Fruit fly (Drosophila melanogaster) whole organism, prepupa: ENCODE results near the gene CG12057.

ENCODE experiments used
- Blimp-1 ChIP-seq: fragments of 200-800 bp; sonication (Bioruptor generic); optimal IDR thresholded peaks from 3 replicates; lab custom pipeline; 2017; ENCODE audit warnings: missing biosample characterization, missing genetic modification characterization, mild to moderate bottlenecking, moderate library complexity, missing genetic modification reagents
- CG10669 ChIP-seq: fragments of 200-800 bp; sonication (Bioruptor generic); optimal IDR thresholded peaks from 3 replicates; lab custom pipeline; 2018; ENCODE audit warnings: missing biosample characterization, mild to moderate bottlenecking, missing genetic modification characterization, moderate library complexity
- CG11762 ChIP-seq: fragments of 200-800 bp; sonication (Bioruptor generic); optimal IDR thresholded peaks from 3 replicates; lab custom pipeline; 2016; ENCODE audit warnings: missing biosample characterization, missing genetic modification characterization; ENCODE audit not compliant: insufficient read depth
- CG15336 ChIP-seq: fragments of 200-800 bp; sonication (Bioruptor generic); IDR thresholded peaks from 2 replicates; pipeline ENCODE4 v1.3.6; 2022; ENCODE audit warnings: missing biosample characterization, missing genetic modification characterization
- CG3032 ChIP-seq: fragments of 200-800 bp; optimal IDR thresholded peaks from 2 replicates; lab custom pipeline; 2019; ENCODE audit warnings: missing biosample characterization, mild to moderate bottlenecking, missing genetic modification characterization, moderate library complexity
- CG31627 ChIP-seq: fragments of 200-800 bp; sonication (Bioruptor generic); optimal IDR thresholded peaks from 3 replicates; lab custom pipeline; 2016; ENCODE audit warnings: missing biosample characterization, missing genetic modification characterization
- CG32006 ChIP-seq: fragments of 200-800 bp; sonication (Bioruptor generic); optimal IDR thresholded peaks from 3 replicates; lab custom pipeline; 2017; ENCODE audit warnings: missing biosample characterization, mild to moderate bottlenecking, missing genetic modification characterization
- CG6163 ChIP-seq: fragments of 200-800 bp; sonication (Bioruptor generic); IDR thresholded peaks from 3 replicates; pipeline ENCODE4 v1.3.6; 2022; ENCODE audit warnings: missing biosample characterization, missing genetic modification characterization
- CG6276 ChIP-seq: fragments of 200-800 bp; sonication (Bioruptor generic); optimal IDR thresholded peaks from 2 replicates; lab custom pipeline; 2017; ENCODE audit warnings: missing biosample characterization, mild to moderate bottlenecking, missing genetic modification characterization
- CG6792 ChIP-seq: fragments of 200-800 bp; sonication (Bioruptor generic); optimal IDR thresholded peaks from 3 replicates; lab custom pipeline; 2016; ENCODE audit warnings: missing biosample characterization, missing genetic modification characterization
- CG6854 ChIP-seq: fragments of 200-800 bp; sonication (Bioruptor generic); optimal IDR thresholded peaks from 2 replicates; lab custom pipeline; 2017; ENCODE audit warnings: missing biosample characterization, mild to moderate bottlenecking, missing genetic modification characterization
- CG7368 ChIP-seq: fragments of 200-800 bp; sonication (Bioruptor generic); optimal IDR thresholded peaks from 3 replicates; lab custom pipeline; 2016; ENCODE audit warnings: missing biosample characterization, missing genetic modification characterization
- CG8119 ChIP-seq: fragments of 200-800 bp; sonication (Bioruptor generic); IDR thresholded peaks from 3 replicates; pipeline ENCODE4 v1.3.6; 2022; ENCODE audit warnings: missing biosample characterization, missing genetic modification characterization
- CG8319 ChIP-seq: fragments of 200-800 bp; sonication (Bioruptor generic); optimal IDR thresholded peaks from 3 replicates; lab custom pipeline; 2016; ENCODE audit warnings: missing biosample characterization, missing genetic modification characterization
- CG8632 ChIP-seq: fragments of 200-800 bp; sonication (Bioruptor generic); optimal IDR thresholded peaks from 3 replicates; lab custom pipeline; 2016; ENCODE audit warnings: missing biosample characterization, missing genetic modification characterization
- CG9139 ChIP-seq: fragments of 200-800 bp; sonication (Bioruptor generic); optimal IDR thresholded peaks from 3 replicates; lab custom pipeline; 2017; ENCODE audit warnings: missing biosample characterization, mild to moderate bottlenecking, missing genetic modification characterization
- Eip78C ChIP-seq: fragments of 200-800 bp; sonication (Bioruptor generic); peaks from one replicate; lab custom pipeline; 2016; ENCODE audit warnings: missing biosample characterization, missing genetic modification characterization
- Eip93F ChIP-seq: fragments of 200-800 bp; sonication (Bioruptor generic); optimal IDR thresholded peaks from 2 replicates; lab custom pipeline; 2016; ENCODE audit warnings: missing biosample characterization, mild to moderate bottlenecking, missing genetic modification characterization
- Ets21C ChIP-seq: fragments of 200-800 bp; sonication (Bioruptor generic); optimal IDR thresholded peaks from 3 replicates; lab custom pipeline; 2016; ENCODE audit warnings: missing biosample characterization, missing genetic modification characterization
- Ets96B ChIP-seq: fragments of 200-800 bp; optimal IDR thresholded peaks from 2 replicates; lab custom pipeline; 2019; ENCODE audit warnings: missing biosample characterization, mild to moderate bottlenecking, missing genetic modification characterization, moderate library complexity
- Hr38 ChIP-seq: sonication (Bioruptor generic); optimal IDR thresholded peaks from 2 replicates; lab custom pipeline; 2016; ENCODE audit warnings: missing biosample characterization, missing genetic modification characterization
- Hr4 ChIP-seq: fragments of 200-800 bp; sonication (Bioruptor generic); optimal IDR thresholded peaks from 3 replicates; lab custom pipeline; 2016; ENCODE audit warnings: missing biosample characterization, missing genetic modification characterization
- Lpt ChIP-seq: fragments of 200-800 bp; sonication (Bioruptor generic); optimal IDR thresholded peaks from 3 replicates; lab custom pipeline; 2016; ENCODE audit warnings: missing biosample characterization, missing genetic modification characterization
- Met ChIP-seq: fragments of 200-800 bp; sonication (Bioruptor generic); optimal IDR thresholded peaks from 3 replicates; lab custom pipeline; 2016; ENCODE audit warnings: missing biosample characterization, missing genetic modification characterization
- Smox ChIP-seq: fragments of 200-800 bp; sonication (Bioruptor generic); optimal IDR thresholded peaks from 3 replicates; lab custom pipeline; 2016; ENCODE audit warnings: missing biosample characterization, missing genetic modification characterization
- Sox102F ChIP-seq: fragments of 200-800 bp; sonication (Bioruptor generic); optimal IDR thresholded peaks from 2 replicates; lab custom pipeline; 2016; ENCODE audit warnings: missing biosample characterization, mild to moderate bottlenecking, missing genetic modification characterization
- Sox14 ChIP-seq: fragments of 200-800 bp; sonication (Bioruptor generic); optimal IDR thresholded peaks from 3 replicates; lab custom pipeline; 2016; ENCODE audit warnings: missing biosample characterization, missing genetic modification characterization
- Sox15 ChIP-seq: fragments of 200-800 bp; sonication (Bioruptor generic); optimal IDR thresholded peaks from 3 replicates; lab custom pipeline; 2016; ENCODE audit warnings: missing biosample characterization, missing genetic modification characterization
- achi ChIP-seq: fragments of 200-800 bp; sonication (Bioruptor generic); optimal IDR thresholded peaks from 3 replicates; lab custom pipeline; 2016; ENCODE audit warnings: missing biosample characterization, missing genetic modification characterization
- acj6 ChIP-seq: fragments of 200-800 bp; sonication (Bioruptor generic); optimal IDR thresholded peaks from 3 replicates; lab custom pipeline; 2016; ENCODE audit warnings: missing biosample characterization, missing genetic modification characterization
- dsx ChIP-seq: fragments of 200-800 bp; optimal IDR thresholded peaks from 3 replicates; lab custom pipeline; 2019; ENCODE audit warnings: missing biosample characterization, mild to moderate bottlenecking, missing genetic modification characterization, moderate library complexity; ENCODE audit not compliant: poor library complexity, severe bottlenecking
- esn ChIP-seq: fragments of 200-800 bp; sonication (Bioruptor generic); optimal IDR thresholded peaks from 2 replicates; lab custom pipeline; 2016; ENCODE audit warnings: missing biosample characterization, mild to moderate bottlenecking, missing genetic modification characterization, moderate library complexity
- fd85E ChIP-seq: fragments of 200-800 bp; sonication (Bioruptor generic); optimal IDR thresholded peaks from 3 replicates; lab custom pipeline; 2016; ENCODE audit warnings: missing biosample characterization, missing genetic modification characterization
- fkh ChIP-seq: fragments of 200-800 bp; sonication (Bioruptor generic); optimal IDR thresholded peaks from 3 replicates; lab custom pipeline; 2017; ENCODE audit warnings: missing biosample characterization, mild to moderate bottlenecking, missing genetic modification characterization, moderate library complexity
- lz ChIP-seq: fragments of 200-800 bp; sonication (Bioruptor generic); optimal IDR thresholded peaks from 3 replicates; lab custom pipeline; 2016; ENCODE audit warnings: missing biosample characterization, missing genetic modification characterization
- pdm3 ChIP-seq: fragments of 200-800 bp; sonication (Bioruptor generic); optimal IDR thresholded peaks from 3 replicates; lab custom pipeline; 2016; ENCODE audit warnings: missing biosample characterization, missing genetic modification characterization
- salr ChIP-seq, 2 experiments: fragments of 200-800 bp; sonication (Bioruptor generic); optimal IDR thresholded peaks; 3 replicates each; lab custom pipeline; 2016 to 2018; ENCODE audit warnings: missing biosample characterization in 2 of 2, missing genetic modification characterization in 2 of 2, mild to moderate bottlenecking in 1 of 2
- spab ChIP-seq: fragments of 200-800 bp; sonication (Bioruptor generic); optimal IDR thresholded peaks from 2 replicates; lab custom pipeline; 2017; ENCODE audit warnings: missing biosample characterization, mild to moderate bottlenecking, missing genetic modification characterization, missing genetic modification reagents
- svp ChIP-seq: fragments of 200-800 bp; sonication (Bioruptor generic); peaks from one replicate; lab custom pipeline; 2016; ENCODE audit warnings: missing biosample characterization, missing genetic modification characterization
- topi ChIP-seq: fragments of 200-800 bp; sonication (Bioruptor generic); optimal IDR thresholded peaks from 3 replicates; lab custom pipeline; 2016; ENCODE audit warnings: missing biosample characterization, missing genetic modification characterization
- vri ChIP-seq: fragments of 200-800 bp; sonication (Bioruptor generic); optimal IDR thresholded peaks from 3 replicates; lab custom pipeline; 2016; ENCODE audit warnings: missing biosample characterization, mild to moderate bottlenecking, missing genetic modification characterization

The CG12057 gene

DNA sequence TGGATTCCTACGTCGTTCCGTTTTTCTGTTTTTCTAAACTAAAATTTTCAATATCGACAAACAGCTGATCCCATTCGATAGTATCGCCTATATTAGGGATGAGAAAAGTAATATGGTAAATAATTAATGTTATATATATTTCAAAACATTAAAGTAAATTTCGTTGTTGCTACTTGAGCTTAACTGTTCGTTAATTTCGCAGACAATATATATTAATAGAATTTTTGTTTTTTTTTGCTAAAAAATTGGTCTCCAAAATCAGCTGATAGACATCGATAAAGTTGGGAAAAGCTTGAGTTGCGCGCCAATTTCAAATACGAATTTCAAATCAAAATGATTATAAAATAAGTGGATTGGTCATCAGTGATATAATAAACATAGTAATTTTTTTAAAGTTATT is 4.9 kb downstream of the CG12057 start, which contains the start of gene CG12118 (continued):
- peak; percentile 5 for TF ChIP-seq CG11762 (GFP tag; lab: Kevin White, UChicago)
- peak; percentile 50 for TF ChIP-seq fkh (GFP tag; lab: Kevin White, UChicago)
- TF ChIP-seq achi (GFP tag; lab: Kevin White, UChicago), result peak; percentile 75
- TF ChIP-seq Blimp-1 (GFP tag; lab: Kevin White, UChicago), result no peak
- TF ChIP-seq CG6792 (GFP tag; lab: Kevin White, UChicago), result peak; percentile 68
- TF ChIP-seq Smox (GFP tag; lab: Kevin White, UChicago), result peak; percentile 70
- peak; percentile 69 for TF ChIP-seq topi
- TF ChIP-seq CG8119 (GFP tag; lab: Robert Waterston, UW), result peak; percentile 67
- peak; percentile 53 for TF ChIP-seq CG31627 (GFP tag; lab: Kevin White, UChicago)
- no peak for TF ChIP-seq Hr38 (GFP tag; lab: Kevin White, UChicago)
- TF ChIP-seq CG3032, result peak; percentile 61
- TF ChIP-seq spab (GFP tag; lab: Kevin White, UChicago), result no peak
- peak; percentile 62 for TF ChIP-seq CG32006 (GFP tag; lab: Kevin White, UChicago)
- TF ChIP-seq Sox102F (GFP tag; lab: Kevin White, UChicago), result peak; percentile 74
- peak; percentile 87 for TF ChIP-seq Eip78C (GFP tag; lab: Kevin White, UChicago)
- peak; percentile 74 for TF ChIP-seq Met (GFP tag; lab: Kevin White, UChicago)
- TF ChIP-seq Lpt (GFP tag; lab: Kevin White, UChicago), result peak; percentile 66
- TF ChIP-seq CG15336, result peak; percentile 72
- TF ChIP-seq vri (GFP tag; lab: Kevin White, UChicago), result peak; percentile 45
- TF ChIP-seq pdm3, result peak; percentile 79
- peak; percentile 65 for TF ChIP-seq Hr4 (GFP tag; lab: Kevin White, UChicago)
- no peak for TF ChIP-seq dsx (GFP tag; lab: Kevin White, UChicago)
- no peak for TF ChIP-seq svp
- TF ChIP-seq Ets21C (GFP tag; lab: Kevin White, UChicago), result peak; percentile 53
- peak; percentile 45 for TF ChIP-seq CG8319 (GFP tag; lab: Kevin White, UChicago)
- peak; percentile 69 for TF ChIP-seq CG8632 (GFP tag; lab: Kevin White, UChicago)
- no peak for TF ChIP-seq CG9139 (GFP tag; lab: Kevin White, UChicago)
- TF ChIP-seq CG6163 (GFP tag; lab: Robert Waterston, UW), result no peak; the same call in 1 of the 3 replicates
- TF ChIP-seq, all 60 proteins: peak for 43

DNA sequence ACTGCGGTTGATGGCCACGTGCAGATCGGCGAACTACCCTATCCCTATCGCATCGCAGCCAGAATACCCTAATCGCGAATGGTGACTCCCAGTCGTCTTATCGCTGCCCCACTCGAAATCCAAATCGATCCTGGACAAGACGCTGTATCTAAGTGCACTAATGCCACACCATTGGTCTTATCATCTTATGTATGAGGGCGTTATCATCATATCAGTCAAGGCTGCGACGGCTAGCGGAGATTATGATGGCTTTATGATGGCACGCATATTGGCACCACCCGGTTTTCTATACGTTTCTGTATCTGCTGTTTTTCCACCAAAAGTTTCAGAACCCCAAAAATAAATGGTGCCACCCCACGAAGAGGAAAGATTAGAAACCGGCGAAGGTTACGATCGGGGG is 8.8 kb downstream of the CG12057 start:
- TF ChIP-seq vri (GFP tag; lab: Kevin White, UChicago) (peak; percentile 75), CG8119 (GFP tag; lab: Robert Waterston, UW) (no peak)

DNA sequence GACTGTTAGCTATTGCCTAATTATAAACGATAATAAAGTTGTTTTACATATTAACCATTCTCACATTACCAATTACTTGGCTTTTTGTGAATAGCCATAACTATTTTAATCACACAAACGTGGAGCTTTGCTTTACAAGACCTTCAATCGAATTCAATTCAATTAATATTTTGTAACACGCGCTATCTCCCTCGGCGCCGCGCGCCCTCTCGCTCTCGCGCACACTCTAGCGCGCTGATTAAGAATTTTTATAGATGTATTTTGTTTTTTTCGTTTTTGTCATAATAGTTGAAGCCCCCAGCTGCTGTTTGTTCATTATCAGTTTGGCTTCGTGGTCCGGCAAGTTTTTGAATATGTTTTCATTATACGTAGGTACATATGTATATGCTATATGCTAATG is 9.6 kb downstream of the CG12057 start:
- peak; percentile 12 for TF ChIP-seq vri (GFP tag; lab: Kevin White, UChicago)
- no peak for TF ChIP-seq CG6854 (GFP tag; lab: Kevin White, UChicago)
- peak; percentile 15 for TF ChIP-seq Eip78C (GFP tag; lab: Kevin White, UChicago)
- TF ChIP-seq CG8319 (GFP tag; lab: Kevin White, UChicago), result no peak
- peak; percentile 34 for TF ChIP-seq fkh (GFP tag; lab: Kevin White, UChicago)
- TF ChIP-seq, all 60 proteins: peak for 3

DNA sequence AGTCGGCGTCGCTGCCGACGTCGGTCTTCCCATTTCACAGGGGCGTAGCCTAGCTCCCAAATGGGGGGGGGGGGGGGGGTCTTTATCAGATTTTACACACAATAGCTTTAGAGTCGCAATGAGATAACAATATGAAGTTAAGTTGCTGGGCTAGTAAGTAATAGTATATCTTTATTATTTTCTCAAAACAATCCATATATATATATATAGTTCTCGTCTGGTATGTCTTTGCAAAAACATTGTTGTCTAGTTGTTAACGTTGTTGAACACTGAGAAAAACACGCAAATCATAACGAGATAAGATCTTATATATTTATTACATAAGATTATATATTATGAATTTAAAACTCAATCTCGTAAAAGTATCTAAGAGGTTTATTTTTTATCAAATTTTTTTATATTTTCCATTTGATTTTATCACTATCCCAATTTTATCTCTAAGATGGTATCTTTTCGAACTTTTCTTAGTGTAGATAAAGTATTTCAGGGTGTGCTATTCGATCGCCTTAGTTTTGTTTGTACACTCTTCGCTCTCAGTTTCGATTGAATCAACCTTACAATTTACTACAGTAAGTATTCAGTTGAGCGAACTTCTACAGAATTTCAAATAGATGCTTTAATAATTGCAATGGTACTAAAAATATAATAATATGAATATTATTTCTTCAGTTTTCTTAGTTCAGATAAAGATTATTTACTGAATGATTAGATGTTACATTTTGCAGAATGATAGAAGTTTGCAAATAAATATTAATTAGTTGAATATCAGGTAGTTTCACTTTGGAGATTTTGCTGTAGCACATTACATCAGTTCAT is 10.6 kb downstream of the CG12057 start:
- TF ChIP-seq Sox15 (GFP tag; lab: Kevin White, UChicago), result no peak
- TF ChIP-seq CG32006 (GFP tag; lab: Kevin White, UChicago), result peak; percentile 67
- no peak for TF ChIP-seq CG7368 (GFP tag; lab: Kevin White, UChicago)
- TF ChIP-seq salr (GFP tag; optimal IDR thresholded peaks at IDR 0.05; lab: Kevin White, UChicago), result peak; percentile 20 to 48
- no peak for TF ChIP-seq Smox (GFP tag; lab: Kevin White, UChicago)
- no peak for TF ChIP-seq topi
- no peak for TF ChIP-seq esn (GFP tag; lab: Kevin White, UChicago)
- TF ChIP-seq Ets96B (tag; lab: Kevin White, UChicago), result peak; percentile 63
- TF ChIP-seq CG8632 (GFP tag; lab: Kevin White, UChicago), result no peak
- peak; percentile 76 for TF ChIP-seq CG6163 (GFP tag; lab: Robert Waterston, UW)
- TF ChIP-seq Hr38 (GFP tag; lab: Kevin White, UChicago), result no peak
- no peak for TF ChIP-seq Blimp-1 (GFP tag; lab: Kevin White, UChicago)
- TF ChIP-seq acj6 (GFP tag; lab: Kevin White, UChicago), result peak; percentile 16
- TF ChIP-seq Eip93F (GFP tag; lab: Kevin White, UChicago), result no peak
- no peak for TF ChIP-seq Sox14 (GFP tag; lab: Kevin White, UChicago)
- peak; percentile 44 for TF ChIP-seq CG10669
- TF ChIP-seq Ets21C (GFP tag; lab: Kevin White, UChicago), result no peak
- no peak for TF ChIP-seq CG9139 (GFP tag; lab: Kevin White, UChicago)
- peak; percentile 39 for TF ChIP-seq fkh (GFP tag; lab: Kevin White, UChicago)
- peak; percentile 38 for TF ChIP-seq pdm3
- no peak for TF ChIP-seq fd85E
- TF ChIP-seq Met (GFP tag; lab: Kevin White, UChicago), result no peak
- peak; percentile 10 for TF ChIP-seq lz (GFP tag; lab: Kevin White, UChicago)
- TF ChIP-seq CG6276 (GFP tag; lab: Kevin White, UChicago), result peak; percentile 70
